Worm (Caenorhabditis elegans) whole organism, young adult: Measurements from ENCODE around the gene crh-1.

ENCODE experiments used
- ama-1 ChIP-seq, 3 experiments: fragments of 150-350 bp in 1 of 3; sonication (generic microtip) in 2 of 3; optimal IDR thresholded peaks; 2 replicates each; lab custom pipeline; 2014 to 2018; ENCODE audit warnings: missing biosample characterization in 2 of 3, missing genetic modification characterization in 2 of 3, missing genetic modification reagents in 2 of 3
- aptf-2 ChIP-seq: fragments of 200-800 bp; sonication (Bioruptor generic); conservative IDR thresholded peaks from 2 replicates; pipeline ENCODE4 v1.3.6; 2022; ENCODE audit warnings: missing genetic modification reagents, missing genetic modification characterization, missing compliant biosample characterization
- lin-54 ChIP-seq: fragments of 200-800 bp; sonication (Bioruptor generic); optimal IDR thresholded peaks from 2 replicates; lab custom pipeline; 2018; ENCODE audit warnings: mild to moderate bottlenecking, missing genetic modification characterization, missing compliant biosample characterization
- madf-10 ChIP-seq: sonication (generic microtip); optimal IDR thresholded peaks from 2 replicates; lab custom pipeline; 2016; ENCODE audit warnings: mild to moderate bottlenecking, missing genetic modification characterization, missing compliant biosample characterization
- nfya-1 ChIP-seq: sonication (generic microtip); optimal IDR thresholded peaks from 2 replicates; lab custom pipeline; 2017; ENCODE audit warnings: antibody characterized with exemption, missing compliant biosample characterization, missing genetic modification characterization, borderline replicate concordance; ENCODE audit not compliant: insufficient read depth
- zfh-2 ChIP-seq: fragments of 200-800 bp; sonication (Bioruptor generic); conservative IDR thresholded peaks from 2 replicates; pipeline ENCODE4 v1.3.6; 2022; ENCODE audit warnings: missing genetic modification reagents, missing genetic modification characterization, missing compliant biosample characterization

DNA sequence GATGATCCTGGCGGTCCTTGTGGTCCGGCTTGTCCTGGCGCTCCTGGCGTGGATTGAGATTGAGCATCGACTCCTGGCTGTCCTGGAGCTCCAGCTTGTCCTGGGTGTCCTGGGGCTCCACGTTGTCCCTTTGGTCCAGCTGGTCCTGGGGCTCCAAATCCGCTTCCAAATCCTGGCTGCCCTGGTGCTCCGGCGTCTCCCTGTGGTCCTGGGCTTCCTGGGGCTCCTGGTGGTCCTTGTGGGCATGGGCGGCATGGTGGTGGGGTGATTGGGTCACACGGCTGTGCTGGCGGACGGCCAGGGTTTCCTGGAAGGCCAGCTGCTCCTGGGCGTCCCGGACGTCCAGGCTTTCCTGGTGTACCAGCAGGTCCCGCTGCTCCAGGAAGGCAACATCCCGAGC lies 48.4 kb downstream of the crh-1 start:
- TF ChIP-seq lin-54 = no peak
- TF ChIP-seq zfh-2 (GFP tag; lab: Robert Waterston, UW) = peak; percentile 95
- TF ChIP-seq nfya-1 (tag; lab: Kevin White, UChicago) = no peak
- no peak for TF ChIP-seq ama-1 (optimal IDR thresholded peaks at IDR 0.05; lab: Kevin White, UChicago)
- TF ChIP-seq ama-1 (GFP tag; optimal IDR thresholded peaks at IDR 0.05; lab: Kevin White, UChicago) = no peak
- no peak for TF ChIP-seq aptf-2 (GFP tag; lab: Robert Waterston, UW)
- TF ChIP-seq madf-10 (tag; lab: Kevin White, UChicago) = no peak
